Fruit fly (Drosophila melanogaster): ENCODE results near the gene mtd.

mtd gene

DNA sequence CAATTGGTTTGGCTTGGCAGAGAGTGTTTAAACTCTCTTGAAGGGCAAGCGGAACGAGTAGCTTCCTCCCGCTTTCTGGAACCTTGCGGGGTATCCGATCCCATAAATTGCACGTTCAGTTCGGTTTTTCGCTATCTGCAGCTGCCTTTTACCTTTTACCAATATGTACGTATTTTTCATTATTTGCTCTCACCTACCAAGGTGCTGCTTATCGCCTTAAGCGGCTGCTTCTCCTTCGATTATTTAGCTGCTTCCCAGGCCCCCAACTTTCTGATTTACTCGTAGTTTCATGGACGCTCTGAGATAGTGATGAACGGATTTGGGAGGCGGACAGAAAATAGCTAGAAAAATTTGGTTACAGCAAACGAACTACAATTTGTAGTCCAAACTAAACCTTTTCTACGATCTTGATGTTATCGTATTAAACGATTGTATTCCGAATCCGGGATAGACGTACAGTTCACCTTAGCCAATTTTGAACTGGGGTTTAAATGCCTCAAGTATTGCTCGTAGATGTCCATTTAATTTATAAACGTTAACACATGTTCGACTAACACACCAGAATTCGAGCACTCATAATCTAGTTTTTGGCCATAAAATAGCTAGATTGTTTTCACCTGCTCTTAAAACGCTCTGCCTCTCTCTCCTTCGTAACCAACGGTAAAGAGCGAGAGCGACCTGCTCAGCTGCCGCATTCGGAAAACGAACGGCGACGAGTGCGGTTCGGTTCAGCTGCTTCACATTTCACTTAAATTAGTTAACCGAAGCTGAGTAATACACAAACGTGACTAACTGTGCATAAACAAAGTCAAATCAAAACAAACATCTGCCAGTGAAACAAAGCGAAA, 85.8 kb downstream of the mtd start (continued):
- peak; percentile 82 for TF ChIP-seq CG10543 (GFP tag; optimal IDR thresholded peaks at IDR 0.05)
- TF ChIP-seq oc (tag; optimal IDR thresholded peaks at IDR 0.05): no peak
- no peak for TF ChIP-seq BEAF-32 (GFP tag; optimal IDR thresholded peaks at IDR 0.05)
- TF ChIP-seq tup (GFP tag; optimal IDR thresholded peaks at IDR 0.05): no peak
- TF ChIP-seq CG3281 (GFP tag; optimal IDR thresholded peaks at IDR 0.05): peak; percentile 58
- no peak for TF ChIP-seq croc (GFP tag; conservative IDR thresholded peaks at IDR 0.05)
- no peak for TF ChIP-seq cato (GFP tag; optimal IDR thresholded peaks at IDR 0.05; ENCODE audit: borderline replicate concordance)
- peak; percentile 45 for TF ChIP-seq CG2712 (tag; optimal IDR thresholded peaks at IDR 0.05)
- peak; percentile 48 for TF ChIP-seq HLHmδ (GFP tag; optimal IDR thresholded peaks at IDR 0.05)
- no peak for TF ChIP-seq CG1529 (GFP tag; optimal IDR thresholded peaks at IDR 0.05)
- peak; percentile 61 for TF ChIP-seq CG13424 (tag; optimal IDR thresholded peaks at IDR 0.05)
- no peak for TF ChIP-seq Dfd (GFP tag; optimal IDR thresholded peaks at IDR 0.05)
- no peak for TF ChIP-seq Abd-B (GFP tag; optimal IDR thresholded peaks at IDR 0.05)
- TF ChIP-seq CG11504 (tag; optimal IDR thresholded peaks at IDR 0.05): peak; percentile 63
- TF ChIP-seq sisA (GFP tag; IDR thresholded peaks at IDR 0.05): no peak
- TF ChIP-seq CG12299 (tag; optimal IDR thresholded peaks at IDR 0.05): peak; percentile 24
- no peak for TF ChIP-seq Fer2 (tag; optimal IDR thresholded peaks at IDR 0.05)
- TF ChIP-seq D19B (GFP tag; optimal IDR thresholded peaks at IDR 0.05): peak; percentile 39
- TF ChIP-seq CG17359 (tag; optimal IDR thresholded peaks at IDR 0.05): peak; percentile 18
- TF ChIP-seq B-H2 (GFP tag; optimal IDR thresholded peaks at IDR 0.05): peak; percentile 18
- TF ChIP-seq D19A (tag; optimal IDR thresholded peaks at IDR 0.05): peak; percentile 31
- TF ChIP-seq dmrt99B (tag; optimal IDR thresholded peaks at IDR 0.05): peak; percentile 54
- TF ChIP-seq CG18262 (tag; optimal IDR thresholded peaks at IDR 0.05): peak; percentile 47
- TF ChIP-seq CG6689 (GFP tag; IDR thresholded peaks at IDR 0.05): no peak; the same call in 1 of the 2 replicates
- peak; percentile 79 for TF ChIP-seq sug (tag; optimal IDR thresholded peaks at IDR 0.05)
- peak; percentile 54 for TF ChIP-seq CG13296 (GFP tag; optimal IDR thresholded peaks at IDR 0.05)
- TF ChIP-seq CG31224 (GFP tag; IDR thresholded peaks at IDR 0.05): no peak
- no peak for TF ChIP-seq corto (GFP tag; optimal IDR thresholded peaks at IDR 0.05)
- no peak; the same call in 1 of the 2 replicates for TF ChIP-seq Drgx (GFP tag; IDR thresholded peaks at IDR 0.05)
- peak; percentile 58 for TF ChIP-seq gem (tag; optimal IDR thresholded peaks at IDR 0.05)
- no peak for TF ChIP-seq rib (GFP tag; IDR thresholded peaks at IDR 0.05)
- no peak for TF ChIP-seq az2 (GFP tag; optimal IDR thresholded peaks at IDR 0.05)
- TF ChIP-seq dati (GFP tag; IDR thresholded peaks at IDR 0.05): no peak
- TF ChIP-seq zfh1 (GFP tag; IDR thresholded peaks at IDR 0.05): 0 out of 3 replicates have a peak, but pooled peaks have one; percentile 32
- peak; percentile 30 for TF ChIP-seq nau (GFP tag; optimal IDR thresholded peaks at IDR 0.05)
- TF ChIP-seq CG32767 (GFP tag; IDR thresholded peaks at IDR 0.05): no peak
- no peak for TF ChIP-seq bowl (GFP tag; IDR thresholded peaks at IDR 0.05)
- peak; percentile 41; the same call in 1 of the 2 replicates for TF ChIP-seq Bgb (GFP tag; IDR thresholded peaks at IDR 0.05; ENCODE audit: partially characterized antibody)
- TF ChIP-seq sc (optimal IDR thresholded peaks at IDR 0.05): no peak
- peak; percentile 1 for TF ChIP-seq sc (GFP tag; optimal IDR thresholded peaks at IDR 0.05)
- TF ChIP-seq D (optimal IDR thresholded peaks at IDR 0.05): peak; percentile 48
- no peak for TF ChIP-seq D (GFP tag; optimal IDR thresholded peaks at IDR 0.05)
- TF ChIP-seq her (GFP tag; optimal IDR thresholded peaks at IDR 0.05): peak; percentile 37
- no peak for TF ChIP-seq gfzf (GFP tag; optimal IDR thresholded peaks at IDR 0.05)
- TF ChIP-seq CG13775 (GFP tag; optimal IDR thresholded peaks at IDR 0.05): peak; percentile 42
- peak; percentile 43 for TF ChIP-seq org-1 (GFP tag; optimal IDR thresholded peaks at IDR 0.05)
- TF ChIP-seq fd3F (GFP tag; optimal IDR thresholded peaks at IDR 0.05): peak; percentile 13
- peak; percentile 54 for TF ChIP-seq CG34376 (GFP tag; optimal IDR thresholded peaks at IDR 0.05)

All from whole organism, embryonic.